Fruit fly (Drosophila melanogaster) whole organism, embryonic: ENCODE data around the gene Ubc7.

Source experiments
- Abd-B ChIP-seq: fragments of 200-800 bp; sonication (Bioruptor generic); optimal IDR thresholded peaks from 2 replicates; lab custom pipeline; 2018; ENCODE audit warnings: missing biosample characterization, mild to moderate bottlenecking, missing genetic modification characterization, moderate library complexity
- Adf1 ChIP-seq: fragments of 200-800 bp; sonication (Bioruptor generic); IDR thresholded peaks from 2 replicates; pipeline ENCODE4 v1.3.6; 2022; ENCODE audit warnings: missing biosample characterization, missing genetic modification characterization
- BEAF-32 ChIP-seq: fragments of 200-800 bp; sonication (Bioruptor generic); optimal IDR thresholded peaks from 3 replicates; lab custom pipeline; 2017; ENCODE audit warnings: missing biosample characterization, missing genetic modification characterization, mild to moderate bottlenecking, moderate library complexity, missing genetic modification reagents
- CG11085 ChIP-seq: fragments of 200-800 bp; sonication (Bioruptor generic); IDR thresholded peaks from 2 replicates; pipeline ENCODE4 v1.3.6; 2022; ENCODE audit warnings: missing biosample characterization, missing genetic modification characterization
- CG12659 ChIP-seq: fragments of 200-800 bp; sonication (Bioruptor generic); optimal IDR thresholded peaks from 3 replicates; lab custom pipeline; 2017; ENCODE audit warnings: mild to moderate bottlenecking, missing biosample characterization, missing genetic modification reagents, missing genetic modification characterization
- CG13775 ChIP-seq: fragments of 200-800 bp; sonication (Bioruptor generic); optimal IDR thresholded peaks from 3 replicates; lab custom pipeline; 2017; ENCODE audit warnings: missing biosample characterization, mild to moderate bottlenecking, missing genetic modification characterization
- CG14667 ChIP-seq: fragments of 200-800 bp; sonication (Bioruptor generic); IDR thresholded peaks from 2 replicates; pipeline ENCODE4 v1.3.6; 2022; ENCODE audit warnings: missing biosample characterization, missing genetic modification characterization
- CG16863 ChIP-seq: fragments of 200-800 bp; sonication (Bioruptor generic); optimal IDR thresholded peaks from 3 replicates; lab custom pipeline; 2016; ENCODE audit warnings: missing biosample characterization, missing genetic modification characterization
- CG2116 ChIP-seq: fragments of 200-800 bp; sonication (Bioruptor generic); optimal IDR thresholded peaks from 3 replicates; lab custom pipeline; 2018; ENCODE audit warnings: missing biosample characterization, mild to moderate bottlenecking, missing genetic modification characterization
- CG2120 ChIP-seq: fragments of 200-800 bp; sonication (Bioruptor generic); optimal IDR thresholded peaks from 3 replicates; lab custom pipeline; 2016; ENCODE audit warnings: missing biosample characterization, missing genetic modification characterization
- CG2875 ChIP-seq: fragments of 200-800 bp; sonication (Bioruptor generic); optimal IDR thresholded peaks from 2 replicates; lab custom pipeline; 2017; ENCODE audit warnings: missing biosample characterization, mild to moderate bottlenecking, missing genetic modification characterization, missing genetic modification reagents
- CG3065 ChIP-seq: fragments of 200-800 bp; sonication (Bioruptor generic); optimal IDR thresholded peaks from 2 replicates; lab custom pipeline; 2016; ENCODE audit warnings: missing biosample characterization, missing genetic modification characterization
- CG33213 ChIP-seq: fragments of 200-800 bp; sonication (Bioruptor generic); optimal IDR thresholded peaks from 3 replicates; lab custom pipeline; 2016; ENCODE audit warnings: missing biosample characterization, missing genetic modification characterization
- CG6791 ChIP-seq: fragments of 200-800 bp; sonication (Bioruptor generic); IDR thresholded peaks from 3 replicates; pipeline ENCODE4 v1.3.6; 2022; ENCODE audit warnings: missing biosample characterization, missing genetic modification characterization; ENCODE audit not compliant: partially characterized antibody
- CG7745 ChIP-seq: fragments of 200-800 bp; sonication (Bioruptor generic); optimal IDR thresholded peaks from 2 replicates; lab custom pipeline; 2018; ENCODE audit warnings: missing biosample characterization, mild to moderate bottlenecking, missing genetic modification characterization, moderate library complexity
- CG8478 ChIP-seq: fragments of >200 bp; optimal IDR thresholded peaks from 2 replicates; lab custom pipeline; 2018
- D19A ChIP-seq: fragments of 200-800 bp; optimal IDR thresholded peaks from 3 replicates; lab custom pipeline; 2019; ENCODE audit warnings: missing biosample characterization, mild to moderate bottlenecking, missing genetic modification characterization, moderate library complexity
- Dref ChIP-seq: fragments of 200-800 bp; sonication (Bioruptor generic); IDR thresholded peaks from 2 replicates; pipeline ENCODE4 v1.3.6; 2022; ENCODE audit warnings: missing biosample characterization, missing genetic modification characterization
- Fer1 ChIP-seq: fragments of 200-800 bp; sonication (Bioruptor generic); optimal IDR thresholded peaks from 2 replicates; lab custom pipeline; 2017; ENCODE audit warnings: missing biosample characterization, mild to moderate bottlenecking, missing genetic modification characterization
- Hmr ChIP-seq: fragments of 200-800 bp; sonication (Bioruptor generic); optimal IDR thresholded peaks from 3 replicates; lab custom pipeline; 2017; ENCODE audit warnings: mild to moderate bottlenecking, missing biosample characterization, missing genetic modification reagents, missing genetic modification characterization
- Lpt ChIP-seq: fragments of >200 bp; optimal IDR thresholded peaks from 2 replicates; lab custom pipeline; 2018; ENCODE audit warnings: missing biosample characterization, missing genetic modification characterization
- Max ChIP-seq: fragments of 200-800 bp; sonication (Bioruptor generic); optimal IDR thresholded peaks from 2 replicates; lab custom pipeline; 2016; ENCODE audit warnings: missing biosample characterization, mild to moderate bottlenecking, missing genetic modification characterization
- NFAT ChIP-seq: fragments of 200-800 bp; sonication (Bioruptor generic); IDR thresholded peaks from 2 replicates; pipeline ENCODE4 v1.3.6; 2022; ENCODE audit warnings: missing biosample characterization, missing genetic modification characterization
- Nf-YC ChIP-seq: fragments of 200-800 bp; optimal IDR thresholded peaks from 3 replicates; lab custom pipeline; 2019; ENCODE audit warnings: missing biosample characterization, mild to moderate bottlenecking, missing genetic modification characterization, moderate library complexity
- Opbp ChIP-seq: fragments of 200-800 bp; sonication (Bioruptor generic); IDR thresholded peaks from 3 replicates; pipeline ENCODE4 v1.3.6; 2022; ENCODE audit warnings: missing biosample characterization, missing genetic modification characterization; ENCODE audit not compliant: partially characterized antibody
- PHDP ChIP-seq: fragments of 200-800 bp; sonication (Bioruptor generic); optimal IDR thresholded peaks from 3 replicates; lab custom pipeline; 2018; ENCODE audit warnings: missing biosample characterization, mild to moderate bottlenecking, missing genetic modification characterization, moderate library complexity
- Six4 ChIP-seq: fragments of 200-800 bp; sonication (Bioruptor generic); optimal IDR thresholded peaks from 2 replicates; lab custom pipeline; 2016; ENCODE audit warnings: missing biosample characterization, missing genetic modification characterization
- Sry-δ ChIP-seq: fragments of 200-800 bp; sonication (Bioruptor generic); optimal IDR thresholded peaks from 2 replicates; lab custom pipeline; 2016; ENCODE audit warnings: missing biosample characterization, missing genetic modification characterization
- ato ChIP-seq: fragments of 200-800 bp; sonication (Bioruptor generic); IDR thresholded peaks from 2 replicates; pipeline ENCODE4 v1.3.6; 2022; ENCODE audit warnings: missing biosample characterization, missing genetic modification characterization; ENCODE audit not compliant: partially characterized antibody
- az2 ChIP-seq: fragments of 200-800 bp; sonication (Bioruptor generic); optimal IDR thresholded peaks from 3 replicates; lab custom pipeline; 2016; ENCODE audit warnings: missing biosample characterization, missing genetic modification characterization
- cg ChIP-seq: fragments of 200-800 bp; sonication (Bioruptor generic); optimal IDR thresholded peaks from 3 replicates; lab custom pipeline; 2019; ENCODE audit warnings: missing biosample characterization, mild to moderate bottlenecking, missing genetic modification characterization, moderate library complexity
- gro ChIP-seq: fragments of 200-800 bp; sonication (Bioruptor generic); optimal IDR thresholded peaks from 2 replicates; lab custom pipeline; 2016; ENCODE audit warnings: missing biosample characterization, missing genetic modification characterization
- hb ChIP-seq: fragments of 200-800 bp; sonication (Bioruptor generic); IDR thresholded peaks from 3 replicates; pipeline ENCODE4 v1.3.6; 2022; ENCODE audit warnings: missing biosample characterization, missing genetic modification characterization; ENCODE audit not compliant: partially characterized antibody
- hbn ChIP-seq: fragments of 200-800 bp; sonication (Bioruptor generic); IDR thresholded peaks from 2 replicates; pipeline ENCODE4 v1.3.6; 2022; ENCODE audit warnings: missing biosample characterization, missing genetic modification characterization; ENCODE audit not compliant: partially characterized antibody
- lbe ChIP-seq: fragments of 200-800 bp; sonication (Bioruptor generic); optimal IDR thresholded peaks from 2 replicates; lab custom pipeline; 2016; ENCODE audit warnings: missing biosample characterization, mild to moderate bottlenecking, missing genetic modification characterization
- lola ChIP-seq, 3 experiments: fragments of >200 bp in 2 of 3; fragments of 200-800 bp in 1 of 3; sonication (Bioruptor generic) in 1 of 3; optimal IDR thresholded peaks; 2 replicates each; lab custom pipeline; 2017 to 2019; ENCODE audit warnings: missing biosample characterization in 3 of 3, missing genetic modification characterization in 3 of 3, mild to moderate bottlenecking in 1 of 3, moderate library complexity in 1 of 3
- lov ChIP-seq, 2 experiments: fragments of 200-800 bp in 1 of 2; fragments of >200 bp in 1 of 2; sonication (Bioruptor generic) in 1 of 2; IDR thresholded peaks in 1 of 2; optimal IDR thresholded peaks in 1 of 2; 2 replicates in 1 of 2; 3 replicates in 1 of 2; pipeline versions ENCODE4 v1.3.6 to Lab custom; 2017 to 2022; ENCODE audit warnings: missing biosample characterization in 1 of 2, missing genetic modification characterization in 1 of 2
- nau ChIP-seq: fragments of 200-800 bp; sonication (Bioruptor generic); optimal IDR thresholded peaks from 3 replicates; lab custom pipeline; 2017; ENCODE audit warnings: missing biosample characterization, mild to moderate bottlenecking, missing genetic modification characterization, missing genetic modification reagents
- oc ChIP-seq: fragments of 200-800 bp; sonication (Bioruptor generic); optimal IDR thresholded peaks from 2 replicates; lab custom pipeline; 2018; ENCODE audit warnings: missing biosample characterization, mild to moderate bottlenecking, missing genetic modification characterization, moderate library complexity
- pan ChIP-seq, 4 experiments: fragments of >200 bp in 3 of 4; fragments of 200-800 bp in 1 of 4; sonication (Bioruptor generic) in 1 of 4; optimal IDR thresholded peaks in 3 of 4; IDR thresholded peaks in 1 of 4; 2 replicates each; pipeline versions ENCODE4 v1.3.6 to Lab custom; 2017 to 2022; ENCODE audit warnings: missing biosample characterization in 2 of 4, missing genetic modification characterization in 2 of 4, mixed read lengths in 1 of 4
- sens ChIP-seq: fragments of 200-800 bp; sonication (Bioruptor generic); peaks from one replicate; lab custom pipeline; 2016; ENCODE audit warnings: missing biosample characterization, missing genetic modification characterization
- slbo ChIP-seq: fragments of 200-800 bp; sonication (Bioruptor generic); IDR thresholded peaks from 2 replicates; pipeline ENCODE4 v1.3.6; 2022; ENCODE audit warnings: missing biosample characterization, missing genetic modification characterization
- sob ChIP-seq: fragments of 200-800 bp; sonication (Bioruptor generic); IDR thresholded peaks from 2 replicates; pipeline ENCODE4 v1.3.6; 2022; ENCODE audit warnings: missing biosample characterization, missing genetic modification characterization
- stwl ChIP-seq: fragments of 200-800 bp; sonication (Bioruptor generic); optimal IDR thresholded peaks from 3 replicates; lab custom pipeline; 2018; ENCODE audit warnings: missing biosample characterization, mild to moderate bottlenecking, missing genetic modification characterization, moderate library complexity
- tin ChIP-seq: fragments of 200-800 bp; sonication (Bioruptor generic); optimal IDR thresholded peaks from 3 replicates; lab custom pipeline; 2016; ENCODE audit warnings: missing biosample characterization, missing genetic modification characterization
- toy ChIP-seq: fragments of 200-800 bp; sonication (Bioruptor generic); IDR thresholded peaks from 2 replicates; pipeline ENCODE4 v1.3.6; 2022; ENCODE audit warnings: missing biosample characterization, missing genetic modification characterization
- usp ChIP-seq: fragments of >200 bp; optimal IDR thresholded peaks from 2 replicates; lab custom pipeline; 2017; ENCODE audit warnings: missing biosample characterization, missing genetic modification characterization
- vnd ChIP-seq: fragments of 200-800 bp; sonication (Bioruptor generic); IDR thresholded peaks from 3 replicates; pipeline ENCODE4 v1.3.6; 2022; ENCODE audit warnings: missing biosample characterization, missing genetic modification characterization; ENCODE audit not compliant: partially characterized antibody

Gene Ubc7

DNA sequence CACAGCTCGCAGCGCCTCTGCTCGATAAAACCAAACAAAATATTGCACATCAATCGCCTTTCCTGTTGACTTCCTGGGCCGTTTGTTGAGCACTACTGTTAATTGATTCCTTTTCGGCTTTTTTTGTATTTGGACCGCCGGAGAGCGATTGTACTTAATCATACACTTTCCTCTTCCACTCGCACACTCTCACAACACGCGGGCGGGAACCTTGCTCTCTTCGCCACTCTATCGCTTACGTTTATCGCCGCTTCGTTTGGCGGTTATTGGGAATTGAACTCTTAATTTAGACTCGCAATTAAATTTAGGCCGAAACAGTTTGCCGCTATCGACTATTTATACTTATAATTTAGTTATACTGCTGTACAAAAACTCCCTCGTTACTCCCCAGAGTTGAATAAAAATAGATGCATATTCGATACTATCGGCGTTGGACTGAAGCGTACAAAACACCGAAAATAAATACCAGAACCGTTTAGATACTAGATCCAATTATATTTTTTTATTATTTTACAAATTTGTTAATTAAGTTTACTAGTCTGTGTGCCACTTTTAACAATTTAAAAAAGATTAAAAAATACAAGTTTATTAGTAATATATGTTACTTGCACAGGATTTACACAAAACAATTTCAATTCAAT is 39.8 kb upstream of the Ubc7 start, which contains the start of gene Arp2 (continued):
- no peak for TF ChIP-seq Hmr
- TF ChIP-seq lbe (GFP tag; lab: Kevin White, UChicago), result no peak
- TF ChIP-seq pan (optimal IDR thresholded peaks at IDR 0.05; lab: Kevin White, UChicago), result no peak
- TF ChIP-seq pan (GFP tag; optimal IDR thresholded peaks at IDR 0.05 in 1 of 2, IDR thresholded peaks at IDR 0.05 in 1 of 2), result no peak
- TF ChIP-seq CG7745 (tag; lab: Kevin White, UChicago), result no peak
- TF ChIP-seq nau, result no peak
- no peak for TF ChIP-seq CG16863 (GFP tag; lab: Kevin White, UChicago)
- TF ChIP-seq toy (GFP tag; lab: Robert Waterston, UW), result no peak
- TF ChIP-seq CG8478, result no peak
- peak; percentile 3 for TF ChIP-seq D19A (tag; lab: Kevin White, UChicago)
- TF ChIP-seq sob (GFP tag; lab: Robert Waterston, UW), result no peak
- TF ChIP-seq CG12659, result no peak
- TF ChIP-seq CG2120, result no peak
- TF ChIP-seq sens (GFP tag; lab: Kevin White, UChicago), result peak; percentile 79
- TF ChIP-seq hbn, result peak; percentile 67
- TF ChIP-seq Abd-B (GFP tag; lab: Kevin White, UChicago), result no peak
- no peak for TF ChIP-seq Fer1 (GFP tag; lab: Kevin White, UChicago)
- no peak for TF ChIP-seq oc
- no peak for TF ChIP-seq Max (GFP tag; lab: Kevin White, UChicago)
- TF ChIP-seq vnd (GFP tag; lab: Robert Waterston, UW), result peak; percentile 54; the same call in 1 of the 3 replicates
- no peak for TF ChIP-seq Lpt (GFP tag; lab: Kevin White, UChicago)
- peak; percentile 68 for TF ChIP-seq hb
- no peak for TF ChIP-seq Six4 (GFP tag; lab: Kevin White, UChicago)
- no peak for TF ChIP-seq lov (optimal IDR thresholded peaks at IDR 0.05; lab: Kevin White, UChicago)
- no peak for TF ChIP-seq lov (GFP tag; IDR thresholded peaks at IDR 0.05; lab: Robert Waterston, UW)
- no peak for TF ChIP-seq CG13775
- TF ChIP-seq CG2116 (GFP tag; lab: Kevin White, UChicago), result peak; percentile 85
- 0 out of 2 replicates have a peak, but pooled peaks have one; percentile 38 for TF ChIP-seq ato (GFP tag; lab: Robert Waterston, UW)
- peak; percentile 79 for TF ChIP-seq BEAF-32 (GFP tag; lab: Kevin White, UChicago)
- TF ChIP-seq stwl (tag; lab: Kevin White, UChicago), result peak; percentile 15
- TF ChIP-seq Opbp (GFP tag; lab: Robert Waterston, UW), result peak; percentile 70; the same call in 2 of the 3 replicates
- no peak for TF ChIP-seq Nf-YC (tag; lab: Kevin White, UChicago)
- TF ChIP-seq lola (GFP tag; optimal IDR thresholded peaks at IDR 0.05; lab: Kevin White, UChicago), result no peak
- no peak for TF ChIP-seq CG11085 (GFP tag; lab: Robert Waterston, UW)
- TF ChIP-seq CG14667 (GFP tag; lab: Robert Waterston, UW), result no peak
- no peak for TF ChIP-seq usp
- no peak for TF ChIP-seq Adf1 (GFP tag; lab: Robert Waterston, UW)
- TF ChIP-seq CG3065 (GFP tag; lab: Kevin White, UChicago), result no peak
- TF ChIP-seq gro, result no peak
- peak; percentile 36; the same call in 1 of the 2 replicates for TF ChIP-seq Dref (GFP tag; lab: Robert Waterston, UW)
- no peak for TF ChIP-seq PHDP (tag; lab: Kevin White, UChicago)
- no peak for TF ChIP-seq CG2875 (GFP tag; lab: Kevin White, UChicago)
- no peak for TF ChIP-seq NFAT (GFP tag; lab: Robert Waterston, UW)
- TF ChIP-seq slbo (GFP tag; lab: Robert Waterston, UW), result no peak
- TF ChIP-seq az2 (GFP tag; lab: Kevin White, UChicago), result no peak
- TF ChIP-seq cg (GFP tag; lab: Kevin White, UChicago), result no peak
- TF ChIP-seq CG33213 (GFP tag; lab: Kevin White, UChicago), result no peak
- TF ChIP-seq tin (GFP tag; lab: Kevin White, UChicago), result no peak
- TF ChIP-seq CG6791 (GFP tag; lab: Robert Waterston, UW), result peak; percentile 69; the same call in 2 of the 3 replicates
- peak; percentile 35 for TF ChIP-seq Sry-δ (GFP tag; lab: Kevin White, UChicago)
